Fruit fly (Drosophila melanogaster) S2 (cell line): Measurements from ENCODE around the gene CG1544.

Experiments used
- CG8478 ChIP-seq: fragments of >200 bp; optimal IDR thresholded peaks from 2 replicates; lab custom pipeline; 2018
- CTCF ChIP-seq, 2 experiments: fragments of >200 bp; optimal IDR thresholded peaks; 2 replicates each; lab custom pipeline; 2018

DNA sequence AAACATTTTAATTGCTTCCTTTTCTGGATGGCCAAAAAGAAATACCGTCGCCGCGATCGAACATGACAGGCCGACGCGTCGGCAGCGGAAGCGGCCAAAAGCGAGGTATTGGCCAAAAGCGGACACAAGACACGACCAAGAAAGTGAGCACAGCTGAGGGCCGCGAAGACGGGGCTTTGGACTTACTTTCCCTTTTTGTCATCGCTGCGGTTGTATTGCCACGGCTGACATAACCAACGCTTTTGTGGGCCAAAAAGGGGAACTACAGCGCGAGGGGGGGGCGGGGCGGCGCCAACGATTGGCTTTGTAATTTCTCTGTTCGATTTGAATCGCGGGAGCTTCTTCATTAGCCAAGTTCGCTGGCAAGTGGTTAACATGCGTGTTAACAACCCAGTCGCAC lies 49.1 kb downstream of the CG1544 start:
- TF ChIP-seq CG8478 (no peak), CTCF (optimal IDR thresholded peaks at IDR 0.05; lab: Kevin White, UChicago) (no peak)
